Fruit fly (Drosophila melanogaster): Measurements from ENCODE around the gene CG2187.

CG2187 gene

dm6 chr3R:31726286-31726685 is 32.2 kb downstream of the CG2187 start:
- no peak for TF ChIP-seq Pif1A (GFP tag; optimal IDR thresholded peaks at IDR 0.05)
- no peak for TF ChIP-seq CG13204 (GFP tag; optimal IDR thresholded peaks at IDR 0.05)
- TF ChIP-seq CG9948 (tag; optimal IDR thresholded peaks at IDR 0.05) = no peak
- no peak for TF ChIP-seq CG34367 (tag; optimal IDR thresholded peaks at IDR 0.05)
- no peak for TF ChIP-seq gl (tag; optimal IDR thresholded peaks at IDR 0.05)

dm6 chr3R:31725486-31726227 is 32.8 kb downstream of the CG2187 start:
- TF ChIP-seq CG34367 (tag; optimal IDR thresholded peaks at IDR 0.05) (peak; percentile 42), CG8159 (tag; optimal IDR thresholded peaks at IDR 0.05) (peak; percentile 6), D1 (tag; optimal IDR thresholded peaks at IDR 0.05) (no peak), CG13204 (GFP tag; optimal IDR thresholded peaks at IDR 0.05) (peak; percentile 90), rn (GFP tag; IDR thresholded peaks at IDR 0.05) (no peak), CG32121 (GFP tag; IDR thresholded peaks at IDR 0.05) (peak; percentile 25; the same call in 1 of the 2 replicates), Pif1B (GFP tag; optimal IDR thresholded peaks at IDR 0.05) (peak; percentile 17), Snoo (tag; optimal IDR thresholded peaks at IDR 0.05) (peak; percentile 26), CG14655 (GFP tag; optimal IDR thresholded peaks at IDR 0.05) (no peak), Pif1A (GFP tag; optimal IDR thresholded peaks at IDR 0.05) (no peak), CG10348 (GFP tag; IDR thresholded peaks at IDR 0.05) (no peak), CG8301 (tag; optimal IDR thresholded peaks at IDR 0.05) (no peak), Ets98B (GFP tag; IDR thresholded peaks at IDR 0.05) (peak; percentile 50; the same call in 1 of the 2 replicates), CG15710 (tag; optimal IDR thresholded peaks at IDR 0.05) (peak; percentile 29), CG4496 (GFP tag; IDR thresholded peaks at IDR 0.05) (peak; percentile 83), CG17806 (tag; optimal IDR thresholded peaks at IDR 0.05) (no peak), fd96Ca (GFP tag; IDR thresholded peaks at IDR 0.05) (peak; percentile 63), EcR (GFP tag; optimal IDR thresholded peaks at IDR 0.05) (peak; percentile 79), CG12605 (GFP tag; IDR thresholded peaks at IDR 0.05) (peak; percentile 62; the same call in 1 of the 2 replicates), CG9948 (tag; optimal IDR thresholded peaks at IDR 0.05) (no peak), gl (tag; optimal IDR thresholded peaks at IDR 0.05) (peak; percentile 81)

- TF ChIP-seq CG13204 (GFP tag; optimal IDR thresholded peaks at IDR 0.05) (peak; percentile 64), D1 (tag; optimal IDR thresholded peaks at IDR 0.05) (no peak), Pif1A (GFP tag; optimal IDR thresholded peaks at IDR 0.05) (no peak), Pif1B (GFP tag; optimal IDR thresholded peaks at IDR 0.05) (no peak), CG15710 (tag; optimal IDR thresholded peaks at IDR 0.05) (no peak), CG17806 (tag; optimal IDR thresholded peaks at IDR 0.05) (no peak), Snoo (tag; optimal IDR thresholded peaks at IDR 0.05) (peak; percentile 34), CG12605 (GFP tag; IDR thresholded peaks at IDR 0.05) (peak; percentile 40), CG4496 (GFP tag; IDR thresholded peaks at IDR 0.05) (peak; percentile 79), CG8159 (tag; optimal IDR thresholded peaks at IDR 0.05) (peak; percentile 10), rn (GFP tag; IDR thresholded peaks at IDR 0.05) (no peak), CG34367 (tag; optimal IDR thresholded peaks at IDR 0.05) (no peak), CG32121 (GFP tag; IDR thresholded peaks at IDR 0.05) (peak; percentile 39), gl (tag; optimal IDR thresholded peaks at IDR 0.05) (no peak), fd96Ca (GFP tag; IDR thresholded peaks at IDR 0.05) (peak; percentile 63; the same call in 1 of the 3 replicates), CG9948 (tag; optimal IDR thresholded peaks at IDR 0.05) (peak; percentile 13), CG14655 (GFP tag; optimal IDR thresholded peaks at IDR 0.05) (no peak), Ets98B (GFP tag; IDR thresholded peaks at IDR 0.05) (peak; percentile 52; the same call in 1 of the 2 replicates), CG10348 (GFP tag; IDR thresholded peaks at IDR 0.05) (no peak), EcR (GFP tag; optimal IDR thresholded peaks at IDR 0.05) (peak; percentile 81), CG8301 (tag; optimal IDR thresholded peaks at IDR 0.05) (no peak)
Observed at dm6 chr3R:31724580-31725320, 33.7 kb downstream of the CG2187 start.

- TF ChIP-seq CG9948 (tag; optimal IDR thresholded peaks at IDR 0.05) = peak; percentile 3
- TF ChIP-seq CG14655 (GFP tag; optimal IDR thresholded peaks at IDR 0.05) = peak; percentile 38
- no peak for TF ChIP-seq rn (GFP tag; IDR thresholded peaks at IDR 0.05)
Observed at dm6 chr3R:31724136-31724535, 34.3 kb downstream of the CG2187 start.

- TF ChIP-seq Pif1A (GFP tag; optimal IDR thresholded peaks at IDR 0.05) (peak; percentile 46), Ets98B (GFP tag; IDR thresholded peaks at IDR 0.05) (no peak; the same call in 1 of the 2 replicates), CG8301 (tag; optimal IDR thresholded peaks at IDR 0.05) (peak; percentile 71), CG8159 (tag; optimal IDR thresholded peaks at IDR 0.05) (no peak), CG13204 (GFP tag; optimal IDR thresholded peaks at IDR 0.05) (no peak), CG34367 (tag; optimal IDR thresholded peaks at IDR 0.05) (peak; percentile 31), CG4496 (GFP tag; IDR thresholded peaks at IDR 0.05) (0 out of 3 replicates have a peak, but pooled peaks have one; percentile 7), EcR (GFP tag; optimal IDR thresholded peaks at IDR 0.05) (peak; percentile 53), Pif1B (GFP tag; optimal IDR thresholded peaks at IDR 0.05) (peak; percentile 61), CG9948 (tag; optimal IDR thresholded peaks at IDR 0.05) (peak; percentile 41), CG32121 (GFP tag; IDR thresholded peaks at IDR 0.05) (peak; percentile 60; the same call in 1 of the 2 replicates), CG15710 (tag; optimal IDR thresholded peaks at IDR 0.05) (peak; percentile 20), CG17806 (tag; optimal IDR thresholded peaks at IDR 0.05) (peak; percentile 33), CG14655 (GFP tag; optimal IDR thresholded peaks at IDR 0.05) (peak; percentile 85), fd96Ca (GFP tag; IDR thresholded peaks at IDR 0.05) (peak; percentile 71)
Observed at dm6 chr3R:31723206-31723933, 35.1 kb downstream of the CG2187 start.
